Fruit fly (Drosophila melanogaster) whole organism, embryonic: ENCODE measurements around the gene svr.

Experiments
- Ada2b ChIP-seq: fragments of 200-800 bp; sonication (Bioruptor generic); IDR thresholded peaks from 2 replicates; pipeline ENCODE4 v1.3.6; 2022; ENCODE audit warnings: missing biosample characterization, missing genetic modification characterization
- CG10462 ChIP-seq: fragments of 200-800 bp; sonication (Bioruptor generic); optimal IDR thresholded peaks from 2 replicates; lab custom pipeline; 2016; ENCODE audit warnings: missing biosample characterization, missing genetic modification characterization
- CG11696 ChIP-seq: fragments of 200-800 bp; sonication (Bioruptor generic); IDR thresholded peaks from 2 replicates; pipeline ENCODE4 v1.3.6; 2022; ENCODE audit warnings: missing biosample characterization, missing genetic modification characterization
- CG12942 ChIP-seq: fragments of 200-800 bp; sonication (Bioruptor generic); optimal IDR thresholded peaks from 3 replicates; lab custom pipeline; 2016; ENCODE audit warnings: missing biosample characterization, missing genetic modification characterization
- CG14050 ChIP-seq: fragments of 200-800 bp; sonication (Bioruptor generic); IDR thresholded peaks from 3 replicates; pipeline ENCODE4 v1.3.6; 2022; ENCODE audit warnings: missing biosample characterization, missing genetic modification characterization
- CG1529 ChIP-seq: fragments of 200-800 bp; sonication (Bioruptor generic); optimal IDR thresholded peaks from 3 replicates; lab custom pipeline; 2018; ENCODE audit warnings: missing biosample characterization, missing genetic modification characterization
- CG17385 ChIP-seq: fragments of 200-800 bp; sonication (Bioruptor generic); optimal IDR thresholded peaks from 3 replicates; lab custom pipeline; 2018; ENCODE audit warnings: missing biosample characterization, mild to moderate bottlenecking, missing genetic modification characterization
- CG17568 ChIP-seq: fragments of 200-800 bp; sonication (Bioruptor generic); optimal IDR thresholded peaks from 2 replicates; lab custom pipeline; 2018; ENCODE audit warnings: missing biosample characterization, mild to moderate bottlenecking, missing genetic modification characterization, moderate library complexity
- CG2116 ChIP-seq: fragments of 200-800 bp; sonication (Bioruptor generic); optimal IDR thresholded peaks from 3 replicates; lab custom pipeline; 2018; ENCODE audit warnings: missing biosample characterization, mild to moderate bottlenecking, missing genetic modification characterization
- CG30431 ChIP-seq: fragments of 200-800 bp; sonication (Bioruptor generic); optimal IDR thresholded peaks from 2 replicates; lab custom pipeline; 2017; ENCODE audit warnings: missing biosample characterization, missing genetic modification characterization
- CG3281 ChIP-seq: fragments of 200-800 bp; sonication (Bioruptor generic); optimal IDR thresholded peaks from 3 replicates; lab custom pipeline; 2017; ENCODE audit warnings: missing biosample characterization, mild to moderate bottlenecking, missing genetic modification characterization
- CG33213 ChIP-seq: fragments of 200-800 bp; sonication (Bioruptor generic); optimal IDR thresholded peaks from 3 replicates; lab custom pipeline; 2016; ENCODE audit warnings: missing biosample characterization, missing genetic modification characterization
- CG3407 ChIP-seq: fragments of 200-800 bp; sonication (Bioruptor generic); optimal IDR thresholded peaks from 2 replicates; lab custom pipeline; 2018; ENCODE audit warnings: missing biosample characterization, mild to moderate bottlenecking, missing genetic modification characterization
- CG34422 ChIP-seq: fragments of 200-800 bp; sonication (Bioruptor generic); IDR thresholded peaks from 3 replicates; pipeline ENCODE4 v1.3.6; 2022; ENCODE audit warnings: missing biosample characterization, missing genetic modification characterization
- CG4404 ChIP-seq: fragments of 200-800 bp; sonication (Bioruptor generic); IDR thresholded peaks from 2 replicates; pipeline ENCODE4 v1.3.6; 2022; ENCODE audit warnings: missing biosample characterization, missing genetic modification characterization
- Deaf1 ChIP-seq: fragments of 200-800 bp; optimal IDR thresholded peaks from 3 replicates; lab custom pipeline; 2019; ENCODE audit warnings: missing biosample characterization, mild to moderate bottlenecking, missing genetic modification characterization, moderate library complexity
- Dll ChIP-seq: fragments of 200-800 bp; sonication (Bioruptor generic); IDR thresholded peaks from 4 replicates; pipeline ENCODE4 v1.3.6; 2022; ENCODE audit warnings: missing biosample characterization, missing genetic modification characterization; ENCODE audit not compliant: partially characterized antibody
- HHEX ChIP-seq: fragments of 200-800 bp; sonication (Bioruptor generic); optimal IDR thresholded peaks from 3 replicates; lab custom pipeline; 2017; ENCODE audit warnings: missing biosample characterization, mild to moderate bottlenecking, missing genetic modification characterization, missing genetic modification reagents
- HmgZ ChIP-seq: fragments of 200-800 bp; sonication (Bioruptor generic); optimal IDR thresholded peaks from 2 replicates; lab custom pipeline; 2018; ENCODE audit warnings: missing biosample characterization, mild to moderate bottlenecking, missing genetic modification characterization
- MESR4 ChIP-seq: fragments of 200-800 bp; sonication (Bioruptor generic); optimal IDR thresholded peaks from 2 replicates; lab custom pipeline; 2018; ENCODE audit warnings: missing biosample characterization, mild to moderate bottlenecking, missing genetic modification characterization, moderate library complexity
- Oli ChIP-seq: fragments of 200-800 bp; sonication (Bioruptor generic); optimal IDR thresholded peaks from 2 replicates; lab custom pipeline; 2018; ENCODE audit warnings: missing biosample characterization, mild to moderate bottlenecking, missing genetic modification characterization, moderate library complexity
- PHDP ChIP-seq: fragments of 200-800 bp; sonication (Bioruptor generic); optimal IDR thresholded peaks from 3 replicates; lab custom pipeline; 2018; ENCODE audit warnings: missing biosample characterization, mild to moderate bottlenecking, missing genetic modification characterization, moderate library complexity
- Scr ChIP-seq: fragments of 200-800 bp; sonication (Bioruptor generic); IDR thresholded peaks from 2 replicates; pipeline ENCODE4 v1.3.6; 2022; ENCODE audit warnings: missing biosample characterization, missing genetic modification characterization; ENCODE audit not compliant: partially characterized antibody
- Sox102F ChIP-seq: fragments of 200-800 bp; sonication (Bioruptor generic); optimal IDR thresholded peaks from 2 replicates; lab custom pipeline; 2018; ENCODE audit warnings: missing biosample characterization, mild to moderate bottlenecking, missing genetic modification characterization, moderate library complexity
- Stat92E ChIP-seq, 3 experiments: fragments of >200 bp in 2 of 3; fragments of 200-800 bp in 1 of 3; sonication (Bioruptor generic) in 1 of 3; optimal IDR thresholded peaks; 2 replicates each; lab custom pipeline; 2017 to 2019; ENCODE audit warnings: missing biosample characterization in 3 of 3, missing genetic modification characterization in 3 of 3, mild to moderate bottlenecking in 1 of 3, moderate library complexity in 1 of 3
- Trl ChIP-seq, 3 experiments: fragments of >200 bp in 2 of 3; fragments of 200-800 bp in 1 of 3; sonication (Bioruptor generic) in 1 of 3; optimal IDR thresholded peaks; 2 replicates in 1 of 3; 3 replicates in 2 of 3; lab custom pipeline; 2016 to 2017; ENCODE audit warnings: missing biosample characterization in 1 of 3, missing genetic modification characterization in 1 of 3
- Xrp1 ChIP-seq: fragments of 200-800 bp; sonication (Bioruptor generic); IDR thresholded peaks from 2 replicates; pipeline ENCODE4 v1.3.6; 2022; ENCODE audit warnings: missing biosample characterization, missing genetic modification characterization
- bcd ChIP-seq: fragments of 200-800 bp; sonication (Bioruptor generic); optimal IDR thresholded peaks from 2 replicates; lab custom pipeline; 2017; ENCODE audit warnings: missing biosample characterization, mild to moderate bottlenecking, missing genetic modification characterization
- croc ChIP-seq: fragments of 200-800 bp; sonication (Bioruptor generic); conservative IDR thresholded peaks from 3 replicates; pipeline ENCODE4 v1.3.6; 2022; ENCODE audit warnings: missing biosample characterization, missing genetic modification characterization
- ewg ChIP-seq: fragments of 200-800 bp; sonication (Bioruptor generic); optimal IDR thresholded peaks from 3 replicates; lab custom pipeline; 2017; ENCODE audit warnings: mild to moderate bottlenecking, missing biosample characterization, missing genetic modification reagents, missing genetic modification characterization
- fd102C ChIP-seq: fragments of 200-800 bp; sonication (Bioruptor generic); optimal IDR thresholded peaks from 2 replicates; lab custom pipeline; 2018; ENCODE audit warnings: missing biosample characterization, mild to moderate bottlenecking, missing genetic modification characterization, moderate library complexity
- grau ChIP-seq: fragments of 200-800 bp; optimal IDR thresholded peaks from 3 replicates; lab custom pipeline; 2019; ENCODE audit warnings: missing biosample characterization, mild to moderate bottlenecking, missing genetic modification characterization, moderate library complexity
- jing ChIP-seq: fragments of 200-800 bp; sonication (Bioruptor generic); optimal IDR thresholded peaks from 2 replicates; lab custom pipeline; 2018; ENCODE audit warnings: missing biosample characterization, mild to moderate bottlenecking, missing genetic modification characterization
- lab ChIP-seq: fragments of 200-800 bp; sonication (Bioruptor generic); optimal IDR thresholded peaks from 3 replicates; lab custom pipeline; 2017; ENCODE audit warnings: missing biosample characterization, missing genetic modification characterization, mild to moderate bottlenecking, moderate library complexity, missing genetic modification reagents
- lilli ChIP-seq: fragments of 200-800 bp; sonication (Bioruptor generic); optimal IDR thresholded peaks from 3 replicates; lab custom pipeline; 2016; ENCODE audit warnings: missing biosample characterization, missing genetic modification characterization
- peb ChIP-seq: fragments of 200-800 bp; sonication (Bioruptor generic); IDR thresholded peaks from 2 replicates; pipeline ENCODE4 v1.3.6; 2022; ENCODE audit warnings: missing biosample characterization, missing genetic modification characterization
- run ChIP-seq: fragments of 200-800 bp; sonication (Bioruptor generic); optimal IDR thresholded peaks from 3 replicates; lab custom pipeline; 2018; ENCODE audit warnings: missing biosample characterization, mild to moderate bottlenecking, missing genetic modification characterization
- sima ChIP-seq: fragments of 200-800 bp; sonication (Bioruptor generic); optimal IDR thresholded peaks from 2 replicates; lab custom pipeline; 2016; ENCODE audit warnings: missing biosample characterization, missing genetic modification characterization
- slp2 ChIP-seq: fragments of 200-800 bp; sonication (Bioruptor generic); optimal IDR thresholded peaks from 2 replicates; lab custom pipeline; 2016; ENCODE audit warnings: missing biosample characterization, missing genetic modification characterization
- ssp ChIP-seq: fragments of 200-800 bp; sonication (Bioruptor generic); IDR thresholded peaks from 2 replicates; pipeline ENCODE4 v1.3.6; 2022; ENCODE audit warnings: missing biosample characterization, missing genetic modification characterization
- vnd ChIP-seq: fragments of 200-800 bp; sonication (Bioruptor generic); IDR thresholded peaks from 3 replicates; pipeline ENCODE4 v1.3.6; 2022; ENCODE audit warnings: missing biosample characterization, missing genetic modification characterization; ENCODE audit not compliant: partially characterized antibody
- wek ChIP-seq: fragments of 200-800 bp; sonication (Bioruptor generic); optimal IDR thresholded peaks from 3 replicates; lab custom pipeline; 2018; ENCODE audit warnings: missing biosample characterization, mild to moderate bottlenecking, missing genetic modification characterization, moderate library complexity

Gene svr

dm6 chrX:499589-500041 is 3.4 kb downstream of the svr start (continued):
- TF ChIP-seq CG17385 (GFP tag; lab: Kevin White, UChicago) (peak; percentile 83), CG33213 (GFP tag; lab: Kevin White, UChicago) (peak; percentile 64), jing (GFP tag; lab: Kevin White, UChicago) (peak; percentile 49), CG2116 (peak; percentile 38), vnd (GFP tag; lab: Robert Waterston, UW) (0 out of 3 replicates have a peak, but pooled peaks have one; percentile 30), Sox102F (no peak), fd102C (GFP tag; lab: Kevin White, UChicago) (no peak), CG4404 (GFP tag; lab: Robert Waterston, UW) (peak; percentile 52; the same call in 1 of the 2 replicates), run (peak; percentile 75), bcd (GFP tag; lab: Kevin White, UChicago) (peak; percentile 83), PHDP (tag; lab: Kevin White, UChicago) (peak; percentile 87), slp2 (GFP tag; lab: Kevin White, UChicago) (peak; percentile 59), MESR4 (GFP tag; lab: Kevin White, UChicago) (no peak), Ada2b (peak; percentile 60), Deaf1 (tag; lab: Kevin White, UChicago) (peak; percentile 61), Oli (tag; lab: Kevin White, UChicago) (peak; percentile 85), CG3281 (GFP tag; lab: Kevin White, UChicago) (peak; percentile 93), CG11696 (GFP tag; lab: Robert Waterston, UW) (0 out of 2 replicates have a peak, but pooled peaks have one; percentile 28), sima (GFP tag; lab: Kevin White, UChicago) (peak; percentile 20), lab (GFP tag; lab: Kevin White, UChicago) (peak; percentile 93), CG1529 (GFP tag; lab: Kevin White, UChicago) (peak; percentile 64), CG10462 (GFP tag; lab: Kevin White, UChicago) (peak; percentile 33), wek (GFP tag; lab: Kevin White, UChicago) (peak; percentile 66), grau (tag; lab: Kevin White, UChicago) (peak; percentile 87), lilli (GFP tag; lab: Kevin White, UChicago) (peak; percentile 84), Trl (optimal IDR thresholded peaks at IDR 0.05; lab: Kevin White, UChicago) (peak in 1 of 2 experiments; percentile 77), Trl (GFP tag; optimal IDR thresholded peaks at IDR 0.05; lab: Kevin White, UChicago) (peak; percentile 72), ssp (GFP tag; lab: Robert Waterston, UW) (no peak; the same call in 1 of the 2 replicates), HmgZ (peak; percentile 92), peb (GFP tag; lab: Robert Waterston, UW) (0 out of 2 replicates have a peak, but pooled peaks have one; percentile 25), Stat92E (GFP tag; optimal IDR thresholded peaks at IDR 0.05; lab: Kevin White, UChicago) (peak in 1 of 3 experiments; percentile 43), croc (GFP tag; lab: Robert Waterston, UW) (peak; percentile 49; the same call in 2 of the 3 replicates), CG30431 (GFP tag; lab: Kevin White, UChicago) (peak; percentile 29), CG12942 (GFP tag; lab: Kevin White, UChicago) (peak; percentile 60), HHEX (peak; percentile 90), Dll (GFP tag; lab: Robert Waterston, UW) (no peak), CG17568 (GFP tag; lab: Kevin White, UChicago) (peak; percentile 88), Xrp1 (GFP tag; lab: Robert Waterston, UW) (peak; percentile 78), ewg (GFP tag; lab: Kevin White, UChicago) (peak; percentile 67), Scr (GFP tag; lab: Robert Waterston, UW) (no peak), CG14050 (GFP tag; lab: Robert Waterston, UW) (peak; percentile 41; the same call in 1 of the 3 replicates), CG3407 (GFP tag; lab: Kevin White, UChicago) (peak; percentile 71), CG34422 (0 out of 3 replicates have a peak, but pooled peaks have one; percentile 34)
